Worm (Caenorhabditis elegans) whole organism, L1 larva: ENCODE measurements around the gene scl-10.
A peak's percentile ranks its signal among the peaks of the same experiment; 100 is the strongest.

Experiments used
- C04F5.9 ChIP-seq: sonication (generic microtip); optimal IDR thresholded peaks from 2 replicates; lab custom pipeline; 2016; ENCODE audit warnings: missing genetic modification characterization, missing compliant biosample characterization
- C34B4.2 ChIP-seq: sonication (generic microtip); optimal IDR thresholded peaks from 2 replicates; lab custom pipeline; 2017; ENCODE audit warnings: mild to moderate bottlenecking, missing genetic modification characterization, missing compliant biosample characterization
- F16B12.6 ChIP-seq: fragments of 150-350 bp; optimal IDR thresholded peaks from 2 replicates; lab custom pipeline; 2014; ENCODE audit warnings: missing biosample characterization, missing genetic modification characterization
- Y116A8C.19 ChIP-seq: sonication (generic microtip); optimal IDR thresholded peaks from 2 replicates; lab custom pipeline; 2016; ENCODE audit warnings: missing compliant biosample characterization, missing genetic modification characterization, borderline replicate concordance
- aha-1 ChIP-seq: fragments of 150-350 bp; optimal IDR thresholded peaks from 2 replicates; lab custom pipeline; 2014; ENCODE audit warnings: missing biosample characterization, missing genetic modification characterization
- alr-1 ChIP-seq: fragments of 200-800 bp; sonication (Bioruptor generic); optimal IDR thresholded peaks from 2 replicates; lab custom pipeline; 2018; ENCODE audit warnings: borderline replicate concordance, mild to moderate bottlenecking, missing genetic modification characterization, missing compliant biosample characterization
- ama-1 ChIP-seq: fragments of 150-350 bp; optimal IDR thresholded peaks from 2 replicates; lab custom pipeline; 2014
- ceh-63 ChIP-seq: fragments of 200-800 bp; sonication (Bioruptor generic); optimal IDR thresholded peaks from 2 replicates; lab custom pipeline; 2018; ENCODE audit warnings: mild to moderate bottlenecking, missing genetic modification characterization, missing compliant biosample characterization
- ceh-8 ChIP-seq: fragments of 200-800 bp; sonication (Bioruptor generic); optimal IDR thresholded peaks from 2 replicates; lab custom pipeline; 2018; ENCODE audit warnings: mild to moderate bottlenecking, missing genetic modification characterization, moderate library complexity, missing compliant biosample characterization
- ceh-82 ChIP-seq, 3 experiments: fragments of 150-350 bp in 1 of 3; sonication (generic microtip) in 2 of 3; optimal IDR thresholded peaks; 2 replicates each; lab custom pipeline; 2014 to 2017; ENCODE audit warnings: missing biosample characterization in 3 of 3, missing genetic modification characterization in 3 of 3
- ceh-88 ChIP-seq: fragments of 200-800 bp; sonication (Bioruptor generic); IDR thresholded peaks from 2 replicates; pipeline ENCODE4 v1.3.6; 2022; ENCODE audit warnings: missing genetic modification characterization, missing compliant biosample characterization
- ceh-90 ChIP-seq: sonication (generic microtip); optimal IDR thresholded peaks from 2 replicates; lab custom pipeline; 2016; ENCODE audit warnings: missing genetic modification characterization, missing compliant biosample characterization
- efl-1 ChIP-seq, 4 experiments: fragments of 150-350 bp; optimal IDR thresholded peaks in 3 of 4; peaks in 1 of 4; 1 replicate in 1 of 4; 2 replicates in 3 of 4; lab custom pipeline; 2014; ENCODE audit warnings: missing biosample characterization in 2 of 4, missing genetic modification characterization in 2 of 4, missing genetic modification reagents in 2 of 4
- efl-3 ChIP-seq: fragments of 200-800 bp; sonication (Bioruptor generic); optimal IDR thresholded peaks from 2 replicates; lab custom pipeline; 2018; ENCODE audit warnings: mild to moderate bottlenecking, missing genetic modification characterization, missing compliant biosample characterization
- egl-27 ChIP-seq, 2 experiments: fragments of 150-350 bp in 1 of 2; sonication (generic microtip); optimal IDR thresholded peaks; 3 replicates each; lab custom pipeline; 2017 to 2018; ENCODE audit warnings: missing biosample characterization in 2 of 2, missing genetic modification characterization in 2 of 2, missing genetic modification reagents in 2 of 2
- elt-3 ChIP-seq, 6 experiments: fragments of 150-350 bp in 1 of 6; sonication (generic microtip); optimal IDR thresholded peaks; 2 replicates each; lab custom pipeline; 2017 to 2018; ENCODE audit warnings: missing biosample characterization in 6 of 6, missing genetic modification characterization in 6 of 6, inconsistent platforms in 1 of 6
- ets-5 ChIP-seq: fragments of 200-800 bp; sonication (Bioruptor generic); IDR thresholded peaks from 2 replicates; pipeline ENCODE4 v1.3.6; 2022; ENCODE audit warnings: missing genetic modification characterization, missing compliant biosample characterization
- fkh-8 ChIP-seq: sonication (generic microtip); optimal IDR thresholded peaks from 2 replicates; lab custom pipeline; 2016; ENCODE audit warnings: mild to moderate bottlenecking, missing genetic modification characterization, missing compliant biosample characterization
- fos-1 ChIP-seq: fragments of 150-350 bp; optimal IDR thresholded peaks from 2 replicates; lab custom pipeline; 2014; ENCODE audit warnings: missing biosample characterization, missing genetic modification characterization
- grh-1 ChIP-seq: fragments of 200-800 bp; sonication (Bioruptor generic); IDR thresholded peaks from 2 replicates; pipeline ENCODE4 v1.3.6; 2022; ENCODE audit warnings: missing genetic modification reagents, missing genetic modification characterization, missing compliant biosample characterization
- hlh-17 ChIP-seq: fragments of 200-800 bp; sonication (Bioruptor generic); optimal IDR thresholded peaks from 2 replicates; lab custom pipeline; 2018; ENCODE audit warnings: missing genetic modification characterization, mild to moderate bottlenecking, missing compliant biosample characterization, moderate library complexity, borderline replicate concordance
- irx-1 ChIP-seq: sonication (generic microtip); optimal IDR thresholded peaks from 2 replicates; lab custom pipeline; 2016; ENCODE audit warnings: missing genetic modification characterization, missing compliant biosample characterization
- isw-1 ChIP-seq: fragments of 200-800 bp; sonication (Bioruptor generic); IDR thresholded peaks from 2 replicates; pipeline ENCODE4 v1.3.6; 2022; ENCODE audit warnings: missing genetic modification characterization, missing compliant biosample characterization
- jun-1 ChIP-seq: fragments of 150-350 bp; optimal IDR thresholded peaks from 2 replicates; lab custom pipeline; 2014; ENCODE audit warnings: missing biosample characterization, missing genetic modification reagents, missing genetic modification characterization
- lin-13 ChIP-seq: fragments of 150-350 bp; optimal IDR thresholded peaks from 2 replicates; lab custom pipeline; 2014; ENCODE audit warnings: missing biosample characterization, missing genetic modification reagents, missing genetic modification characterization
- lin-14 ChIP-seq: fragments of 200-800 bp; sonication (Bioruptor generic); optimal IDR thresholded peaks from 2 replicates; lab custom pipeline; 2018; ENCODE audit warnings: mild to moderate bottlenecking, missing genetic modification characterization, moderate library complexity, missing compliant biosample characterization
- lin-15B ChIP-seq: fragments of 150-350 bp; sonication (generic microtip); optimal IDR thresholded peaks from 3 replicates; lab custom pipeline; 2014; ENCODE audit warnings: missing biosample characterization, missing genetic modification characterization
- lsy-2 ChIP-seq, 2 experiments: fragments of 150-350 bp; optimal IDR thresholded peaks; 2 replicates each; lab custom pipeline; 2014; ENCODE audit warnings: missing biosample characterization in 2 of 2, missing genetic modification characterization in 2 of 2
- mab-9 ChIP-seq: fragments of 200-800 bp; sonication (Bioruptor generic); IDR thresholded peaks from 2 replicates; pipeline ENCODE4 v1.3.6; 2022; ENCODE audit warnings: missing genetic modification reagents, missing genetic modification characterization, missing compliant biosample characterization
- mdl-1 ChIP-seq, 2 experiments: fragments of 150-350 bp; optimal IDR thresholded peaks; 2 replicates each; lab custom pipeline; 2014 to 2017; ENCODE audit warnings: missing biosample characterization in 2 of 2, missing genetic modification characterization in 2 of 2, inconsistent platforms in 1 of 2
- mef-2 ChIP-seq: fragments of 150-350 bp; optimal IDR thresholded peaks from 2 replicates; lab custom pipeline; 2014; ENCODE audit warnings: missing biosample characterization, missing genetic modification characterization
- mep-1 ChIP-seq: fragments of 150-350 bp; optimal IDR thresholded peaks from 2 replicates; lab custom pipeline; 2014; ENCODE audit warnings: missing biosample characterization, missing genetic modification characterization
- nhr-11 ChIP-seq: fragments of 150-350 bp; optimal IDR thresholded peaks from 2 replicates; lab custom pipeline; 2014; ENCODE audit warnings: missing biosample characterization, missing genetic modification characterization
- nhr-12 ChIP-seq: sonication (generic microtip); optimal IDR thresholded peaks from 2 replicates; lab custom pipeline; 2017; ENCODE audit warnings: missing biosample characterization, missing genetic modification characterization
- nhr-20 ChIP-seq: sonication (generic microtip); optimal IDR thresholded peaks from 2 replicates; lab custom pipeline; 2016; ENCODE audit warnings: mild to moderate bottlenecking, missing genetic modification characterization, missing compliant biosample characterization
- nhr-47 ChIP-seq: sonication (generic microtip); optimal IDR thresholded peaks from 2 replicates; lab custom pipeline; 2016; ENCODE audit warnings: mild to moderate bottlenecking, missing genetic modification characterization, moderate library complexity, missing compliant biosample characterization
- nhr-71 ChIP-seq: sonication (generic microtip); optimal IDR thresholded peaks from 2 replicates; lab custom pipeline; 2016; ENCODE audit warnings: mild to moderate bottlenecking, missing genetic modification characterization, moderate library complexity, missing compliant biosample characterization
- nhr-76 ChIP-seq: sonication (generic microtip); optimal IDR thresholded peaks from 2 replicates; lab custom pipeline; 2017; ENCODE audit warnings: missing biosample characterization, missing genetic modification characterization
- nhr-77 ChIP-seq: fragments of 150-350 bp; optimal IDR thresholded peaks from 2 replicates; lab custom pipeline; 2014; ENCODE audit warnings: missing biosample characterization, missing genetic modification characterization
- nhr-85 ChIP-seq: sonication (generic microtip); peaks from one replicate; lab custom pipeline; 2016; ENCODE audit warnings: missing genetic modification characterization, inconsistent platforms, missing compliant biosample characterization
- nhr-90 ChIP-seq: sonication (generic microtip); optimal IDR thresholded peaks from 2 replicates; lab custom pipeline; 2016; ENCODE audit warnings: mild to moderate bottlenecking, missing genetic modification characterization, missing compliant biosample characterization; ENCODE audit not compliant: poor library complexity
- pax-3 ChIP-seq: fragments of 200-800 bp; sonication (Bioruptor generic); optimal IDR thresholded peaks from 2 replicates; lab custom pipeline; 2018; ENCODE audit warnings: mild to moderate bottlenecking, missing genetic modification characterization, moderate library complexity, missing compliant biosample characterization
- pqm-1 ChIP-seq: sonication (generic microtip); optimal IDR thresholded peaks from 3 replicates; lab custom pipeline; 2017; ENCODE audit warnings: missing biosample characterization, missing genetic modification characterization
- rnt-1 ChIP-seq: sonication (generic microtip); optimal IDR thresholded peaks from 2 replicates; lab custom pipeline; 2016; ENCODE audit warnings: mild to moderate bottlenecking, missing genetic modification characterization, moderate library complexity, missing compliant biosample characterization
- skn-1 ChIP-seq: fragments of 150-350 bp; optimal IDR thresholded peaks from 2 replicates; lab custom pipeline; 2014; ENCODE audit warnings: missing biosample characterization, missing genetic modification characterization
- sup-37 ChIP-seq: fragments of 200-800 bp; sonication (Bioruptor generic); optimal IDR thresholded peaks from 2 replicates; lab custom pipeline; 2018; ENCODE audit warnings: mild to moderate bottlenecking, missing genetic modification characterization, missing compliant biosample characterization
- tbx-2 ChIP-seq: sonication (generic microtip); optimal IDR thresholded peaks from 2 replicates; lab custom pipeline; 2016; ENCODE audit warnings: missing genetic modification characterization, missing compliant biosample characterization
- unc-130 ChIP-seq: fragments of 150-350 bp; optimal IDR thresholded peaks from 2 replicates; lab custom pipeline; 2017; ENCODE audit warnings: missing biosample characterization, missing genetic modification characterization, inconsistent platforms
- unc-62 ChIP-seq: fragments of 150-350 bp; optimal IDR thresholded peaks from 2 replicates; lab custom pipeline; 2014; ENCODE audit warnings: missing biosample characterization, missing genetic modification reagents, missing genetic modification characterization
- unc-98 ChIP-seq: fragments of 200-800 bp; sonication (Bioruptor generic); IDR thresholded peaks from 2 replicates; pipeline ENCODE4 v1.3.6; 2022; ENCODE audit warnings: missing genetic modification characterization, missing compliant biosample characterization
- zag-1 ChIP-seq: fragments of 150-350 bp; optimal IDR thresholded peaks from 2 replicates; lab custom pipeline; 2014; ENCODE audit warnings: missing biosample characterization, missing genetic modification characterization
- ztf-11 ChIP-seq, 2 experiments: sonication (generic microtip); optimal IDR thresholded peaks; 2 replicates each; lab custom pipeline; 2016 to 2017; ENCODE audit warnings: missing genetic modification characterization in 2 of 2, missing biosample characterization in 1 of 2, missing compliant biosample characterization in 1 of 2
- ztf-4 ChIP-seq: fragments of 150-350 bp; optimal IDR thresholded peaks from 2 replicates; lab custom pipeline; 2014; ENCODE audit warnings: missing biosample characterization, missing genetic modification characterization

Gene scl-10

DNA sequence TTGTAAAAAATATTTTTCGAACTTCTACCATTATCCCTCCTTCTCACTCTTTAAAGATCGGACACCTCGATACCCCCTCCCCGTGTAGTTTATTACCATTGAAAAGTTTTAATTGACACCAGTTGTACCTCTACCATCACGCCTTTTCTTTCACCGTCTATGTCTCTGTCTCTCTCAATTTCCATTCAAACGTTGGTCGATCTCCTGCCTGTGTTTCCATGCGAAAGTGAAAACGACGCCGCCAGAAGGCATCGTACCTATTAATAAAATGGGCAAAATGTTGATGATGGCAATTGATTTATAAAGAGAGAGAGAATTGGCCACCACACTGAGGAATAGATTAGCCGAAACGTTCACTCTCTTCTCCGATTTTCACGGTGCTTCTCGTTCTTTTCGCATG is 35.0 kb upstream of the scl-10 start (continued):
- TF ChIP-seq unc-62 (GFP tag; lab: Kevin White, UChicago) (no peak), alr-1 (tag; lab: Kevin White, UChicago) (no peak), fos-1 (tag; lab: Kevin White, UChicago) (no peak), nhr-20 (peak; percentile 17), ets-5 (GFP tag; lab: Robert Waterston, UW) (no peak), mdl-1 (tag; optimal IDR thresholded peaks at IDR 0.05; lab: Kevin White, UChicago) (peak in 1 of 2 experiments; percentile 17), isw-1 (no peak), mab-9 (GFP tag; lab: Robert Waterston, UW) (no peak), ztf-4 (tag; lab: Kevin White, UChicago) (no peak), F16B12.6 (no peak), nhr-85 (tag; lab: Kevin White, UChicago) (peak; percentile 75), lin-13 (GFP tag; lab: Kevin White, UChicago) (no peak), jun-1 (tag; lab: Kevin White, UChicago) (no peak), efl-1 (optimal IDR thresholded peaks at IDR 0.05; lab: Kevin White, UChicago) (no peak), efl-1 (GFP tag; optimal IDR thresholded peaks at IDR 0.05 in 1 of 2; lab: Kevin White, UChicago) (peak in 1 of 2 experiments; percentile 35), efl-3 (GFP tag; lab: Kevin White, UChicago) (no peak), sup-37 (GFP tag; lab: Kevin White, UChicago) (no peak), skn-1 (no peak), mep-1 (tag; lab: Kevin White, UChicago) (peak; percentile 22), nhr-77 (tag; lab: Kevin White, UChicago) (no peak), ztf-11 (tag; optimal IDR thresholded peaks at IDR 0.05; lab: Kevin White, UChicago) (no peak), C34B4.2 (tag; lab: Kevin White, UChicago) (no peak), ama-1 (lab: Kevin White, UChicago) (no peak), grh-1 (GFP tag; lab: Robert Waterston, UW) (no peak), pax-3 (tag; lab: Kevin White, UChicago) (no peak), nhr-71 (tag; lab: Kevin White, UChicago) (peak; percentile 5), lin-15B (tag; lab: Kevin White, UChicago) (no peak), tbx-2 (tag; lab: Kevin White, UChicago) (no peak), zag-1 (tag; lab: Kevin White, UChicago) (no peak), ceh-82 (tag; optimal IDR thresholded peaks at IDR 0.05; lab: Kevin White, UChicago) (no peak), elt-3 (tag; optimal IDR thresholded peaks at IDR 0.05; lab: Kevin White, UChicago) (peak in 1 of 6 experiments; percentile 65), rnt-1 (tag; lab: Kevin White, UChicago) (peak; percentile 17), irx-1 (tag; lab: Kevin White, UChicago) (no peak), pqm-1 (tag; lab: Kevin White, UChicago) (no peak), ceh-8 (GFP tag; lab: Kevin White, UChicago) (no peak), egl-27 (tag; optimal IDR thresholded peaks at IDR 0.05; lab: Kevin White, UChicago) (no peak), lin-14 (GFP tag; lab: Kevin White, UChicago) (peak; percentile 67), C04F5.9 (no peak), mef-2 (no peak), nhr-90 (tag; lab: Kevin White, UChicago) (no peak), hlh-17 (GFP tag; lab: Kevin White, UChicago) (no peak), ceh-88 (GFP tag; lab: Robert Waterston, UW) (no peak), unc-130 (tag; lab: Kevin White, UChicago) (no peak), nhr-47 (tag; lab: Kevin White, UChicago) (no peak), aha-1 (no peak), unc-98 (GFP tag; lab: Robert Waterston, UW) (no peak), fkh-8 (tag; lab: Kevin White, UChicago) (no peak), nhr-76 (tag; lab: Kevin White, UChicago) (no peak), Y116A8C.19 (no peak), ceh-63 (GFP tag; lab: Kevin White, UChicago) (no peak), lsy-2 (tag; optimal IDR thresholded peaks at IDR 0.05; lab: Kevin White, UChicago) (peak in 1 of 2 experiments; percentile 10), nhr-11 (no peak), nhr-12 (tag; lab: Kevin White, UChicago) (no peak), ceh-90 (tag; lab: Kevin White, UChicago) (no peak)
